Worm (Caenorhabditis elegans) whole organism, midembryonic: ENCODE data around the gene hlh-25.

Source experiments
- T22C8.4 ChIP-seq: fragments of 200-800 bp; sonication (Bioruptor generic); IDR thresholded peaks from 2 replicates; pipeline ENCODE4 v1.3.6; 2022; ENCODE audit warnings: missing genetic modification characterization, missing compliant biosample characterization
- cog-1 ChIP-seq: sonication (generic microtip); optimal IDR thresholded peaks from 2 replicates; lab custom pipeline; 2016; ENCODE audit warnings: missing genetic modification characterization, missing compliant biosample characterization
- flt-1 ChIP-seq: fragments of 200-800 bp; sonication (Bioruptor generic); IDR thresholded peaks from 2 replicates; pipeline ENCODE4 v1.3.6; 2022; ENCODE audit warnings: missing genetic modification characterization, missing compliant biosample characterization
- klf-2 ChIP-seq: fragments of 200-800 bp; sonication (Bioruptor generic); conservative IDR thresholded peaks from 2 replicates; pipeline ENCODE4 v1.3.6; 2022; ENCODE audit warnings: missing genetic modification reagents, missing genetic modification characterization, missing compliant biosample characterization
- med-1 ChIP-seq: sonication (generic microtip); optimal IDR thresholded peaks from 2 replicates; lab custom pipeline; 2017; ENCODE audit warnings: missing genetic modification characterization, mild to moderate bottlenecking, missing compliant biosample characterization, antibody characterized with exemption, missing genetic modification reagents; ENCODE audit not compliant: insufficient read depth
- ref-1 ChIP-seq: fragments of 200-800 bp; sonication (Bioruptor generic); conservative IDR thresholded peaks from 2 replicates; pipeline ENCODE4 v1.3.6; 2022; ENCODE audit warnings: missing genetic modification reagents, missing genetic modification characterization, missing compliant biosample characterization
- tab-1 ChIP-seq: fragments of 200-800 bp; sonication (Bioruptor generic); IDR thresholded peaks from 2 replicates; pipeline ENCODE4 v1.3.6; 2022; ENCODE audit warnings: missing genetic modification characterization, missing compliant biosample characterization
- ztf-23 ChIP-seq: fragments of 200-800 bp; sonication (Bioruptor generic); IDR thresholded peaks from 2 replicates; pipeline ENCODE4 v1.3.6; 2022; ENCODE audit warnings: missing genetic modification reagents, missing genetic modification characterization, missing compliant biosample characterization
- ztf-29 ChIP-seq: fragments of 200-800 bp; sonication (Bioruptor generic); IDR thresholded peaks from 2 replicates; pipeline ENCODE4 v1.3.6; 2022; ENCODE audit warnings: missing genetic modification reagents, missing genetic modification characterization, missing compliant biosample characterization

DNA sequence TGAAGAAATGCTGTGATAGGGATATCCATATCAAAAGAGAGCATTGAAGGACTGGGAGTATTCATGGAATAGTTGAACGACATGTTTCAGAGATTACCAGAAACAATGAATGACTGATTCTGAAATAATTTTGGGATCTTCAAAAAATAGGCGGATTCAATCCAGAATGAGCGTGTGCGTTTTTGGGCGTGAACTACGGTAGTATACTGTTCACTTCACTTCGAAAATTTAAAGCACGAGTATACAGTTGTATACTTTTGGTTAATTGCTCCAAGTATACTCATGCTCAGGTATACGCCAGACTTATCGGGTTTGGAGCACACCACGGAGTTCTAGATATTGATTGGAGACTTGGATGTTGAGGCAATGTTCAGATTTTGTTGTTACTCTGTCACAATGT is 9.7 kb upstream of the hlh-25 start, which contains the start of gene tbx-35:
- TF ChIP-seq cog-1: no peak
- no peak for TF ChIP-seq tab-1 (GFP tag; lab: Robert Waterston, UW)
- no peak for TF ChIP-seq T22C8.4
- TF ChIP-seq flt-1: no peak
- no peak for TF ChIP-seq klf-2 (GFP tag; lab: Robert Waterston, UW)
- no peak for TF ChIP-seq ref-1
- no peak for TF ChIP-seq ztf-23 (GFP tag; lab: Robert Waterston, UW)
- TF ChIP-seq ztf-29 (GFP tag; lab: Robert Waterston, UW): no peak
- TF ChIP-seq med-1 (GFP tag; lab: Kevin White, UChicago): no peak
